Worm (Caenorhabditis elegans): ENCODE results near the gene srj-29.

srj-29 gene

ce11 chrV:16049177-16049576 lies 26.3 kb upstream of the srj-29 start, which contains the start of gene best-12 (continued):
- no peak for TF ChIP-seq pha-4 (GFP tag; IDR thresholded peaks at IDR 0.05)
- no peak for TF ChIP-seq pha-4 (tag; optimal IDR thresholded peaks at IDR 0.05)
- no peak for TF ChIP-seq duxl-1 (tag; optimal IDR thresholded peaks at IDR 0.05; ENCODE audit: poor library complexity)
- TF ChIP-seq daf-12 (tag; optimal IDR thresholded peaks at IDR 0.05), result no peak

ce11 chrV:16053373-16053772 lies 22.1 kb upstream of the srj-29 start, which contains the start of gene F14H3.3:
Gene F14H3.3, minus strand, starts transcription at chrV:16053473.
- no peak for TF ChIP-seq mdt-29 (GFP tag; IDR thresholded peaks at IDR 0.05)
- no peak for TF ChIP-seq T26A8.4 (GFP tag; IDR thresholded peaks at IDR 0.05)
- TF ChIP-seq aha-1 (tag), result peak; percentile 52
- TF ChIP-seq dve-1 (tag; optimal IDR thresholded peaks at IDR 0.05; ENCODE audit: insufficient read depth), result no peak

- TF ChIP-seq ama-1 (optimal IDR thresholded peaks at IDR 0.05) (no peak), pha-4 (GFP tag; IDR thresholded peaks at IDR 0.05) (no peak), pha-4 (tag; optimal IDR thresholded peaks at IDR 0.05) (no peak), spr-3 (GFP tag; optimal IDR thresholded peaks at IDR 0.05) (no peak), unc-62 (GFP tag; optimal IDR thresholded peaks at IDR 0.05 in 1 of 2) (no peak), unc-62 (tag; optimal IDR thresholded peaks at IDR 0.05) (no peak), R02D3.7 (tag; optimal IDR thresholded peaks at IDR 0.05) (no peak), arid-1 (GFP tag; conservative IDR thresholded peaks at IDR 0.05) (no peak), mep-1 (tag; optimal IDR thresholded peaks at IDR 0.05) (no peak), T20F7.1 (GFP tag; optimal IDR thresholded peaks at IDR 0.05) (no peak), zfp-3 (GFP tag; conservative IDR thresholded peaks at IDR 0.05) (no peak), mes-2 (tag; optimal IDR thresholded peaks at IDR 0.05; ENCODE audit: poor library complexity, severe bottlenecking) (no peak), nhr-102 (tag; optimal IDR thresholded peaks at IDR 0.05) (no peak), egl-27 (tag; optimal IDR thresholded peaks at IDR 0.05) (no peak), T26A8.4 (GFP tag; IDR thresholded peaks at IDR 0.05) (no peak), lim-7 (GFP tag; IDR thresholded peaks at IDR 0.05) (no peak)
These were observed 20.4 kb upstream of the srj-29 start, which contains the start of gene F14H3.4 for ce11 chrV:16055031-16055430. Gene F14H3.4, minus strand, starts transcription at chrV:16055072.

- no peak for TF ChIP-seq dve-1 (tag; optimal IDR thresholded peaks at IDR 0.05; ENCODE audit: insufficient read depth)
- no peak for TF ChIP-seq madf-9 (GFP tag; conservative IDR thresholded peaks at IDR 0.05)
- TF ChIP-seq T20F7.1 (GFP tag; optimal IDR thresholded peaks at IDR 0.05), result no peak
- no peak for TF ChIP-seq ZK337.2 (GFP tag; IDR thresholded peaks at IDR 0.05)
These were observed 18.4 kb upstream of the srj-29 start, which contains the start of gene F14H3.5 for ce11 chrV:16057010-16057463. Gene F14H3.5, minus strand, starts transcription at chrV:16057060.

- no peak for TF ChIP-seq lsy-2 (tag; optimal IDR thresholded peaks at IDR 0.05)
- no peak for TF ChIP-seq lin-15B (tag; optimal IDR thresholded peaks at IDR 0.05)
- TF ChIP-seq nhr-41 (GFP tag; IDR thresholded peaks at IDR 0.05), result no peak
- no peak for TF ChIP-seq lin-29 (GFP tag; IDR thresholded peaks at IDR 0.05)
- TF ChIP-seq F44E2.7 (GFP tag; IDR thresholded peaks at IDR 0.05), result no peak
- TF ChIP-seq ztf-7 (tag; optimal IDR thresholded peaks at IDR 0.05), result no peak
- no peak for TF ChIP-seq ceh-82 (tag; optimal IDR thresholded peaks at IDR 0.05)
These were observed 16.6 kb upstream of the srj-29 start, which contains the start of gene F14H3.6 for ce11 chrV:16058872-16059271. Gene F14H3.6, minus strand, starts transcription at chrV:16058893.

- TF ChIP-seq spr-1 (tag; optimal IDR thresholded peaks at IDR 0.05) (no peak), lin-1 (GFP tag; IDR thresholded peaks at IDR 0.05) (no peak), zfp-3 (GFP tag; conservative IDR thresholded peaks at IDR 0.05) (no peak), duxl-1 (tag; optimal IDR thresholded peaks at IDR 0.05; ENCODE audit: poor library complexity) (no peak), dpl-1 (GFP tag; optimal IDR thresholded peaks at IDR 0.05) (no peak), daf-12 (tag; optimal IDR thresholded peaks at IDR 0.05) (no peak), hmg-1.1 (GFP tag; IDR thresholded peaks at IDR 0.05) (no peak), gei-8 (GFP tag; optimal IDR thresholded peaks at IDR 0.05) (no peak), nhr-111 (GFP tag; optimal IDR thresholded peaks at IDR 0.05) (no peak), nhr-42 (GFP tag; IDR thresholded peaks at IDR 0.05) (no peak), ces-1 (GFP tag; optimal IDR thresholded peaks at IDR 0.05) (no peak), F44E2.7 (GFP tag; IDR thresholded peaks at IDR 0.05) (no peak), lin-39 (tag; optimal IDR thresholded peaks at IDR 0.05) (no peak), nhr-102 (tag; optimal IDR thresholded peaks at IDR 0.05) (no peak), zag-1 (tag; optimal IDR thresholded peaks at IDR 0.05) (no peak), hlh-30 (tag; optimal IDR thresholded peaks at IDR 0.05; ENCODE audit: insufficient read depth) (no peak), dmd-8 (GFP tag; IDR thresholded peaks at IDR 0.05) (no peak), mxl-3 (GFP tag; optimal IDR thresholded peaks at IDR 0.05) (no peak)
These were observed 15.3 kb upstream of the srj-29 start, which contains the start of gene F14H3.15 for ce11 chrV:16060135-16060534. Gene F14H3.15, minus strand, starts transcription at chrV:16060235.
